Worm (Caenorhabditis elegans) whole organism, L4 larva: ENCODE measurements around the gene gly-12.
A peak's percentile ranks its signal among the peaks of the same experiment; 100 is the strongest.

Experiments
- F10B5.3 ChIP-seq: sonication (generic microtip); optimal IDR thresholded peaks from 2 replicates; lab custom pipeline; 2016; ENCODE audit warnings: mild to moderate bottlenecking, missing genetic modification characterization, missing compliant biosample characterization
- Y48G9A.11 ChIP-seq: fragments of 200-800 bp; sonication (Bioruptor generic); IDR thresholded peaks from 2 replicates; pipeline ENCODE4 v1.3.6; 2022; ENCODE audit warnings: missing genetic modification reagents, missing genetic modification characterization, missing compliant biosample characterization
- ZK337.2 ChIP-seq: fragments of 200-800 bp; sonication (Bioruptor generic); IDR thresholded peaks from 2 replicates; pipeline ENCODE4 v1.3.6; 2022; ENCODE audit warnings: missing genetic modification reagents, missing genetic modification characterization, missing compliant biosample characterization
- ZK546.5 ChIP-seq, 2 experiments: sonication (generic microtip); optimal IDR thresholded peaks; 2 replicates each; lab custom pipeline; 2017; ENCODE audit warnings: missing biosample characterization in 2 of 2, missing genetic modification characterization in 2 of 2
- attf-4 ChIP-seq: sonication (generic microtip); optimal IDR thresholded peaks from 3 replicates; lab custom pipeline; 2017; ENCODE audit warnings: missing biosample characterization, missing genetic modification characterization
- ceh-44 ChIP-seq: fragments of 200-800 bp; sonication (Bioruptor generic); IDR thresholded peaks from 2 replicates; pipeline ENCODE4 v1.3.6; 2022; ENCODE audit warnings: missing genetic modification reagents, missing genetic modification characterization, missing compliant biosample characterization
- ces-1 ChIP-seq: fragments of 150-350 bp; sonication (generic microtip); optimal IDR thresholded peaks from 4 replicates; lab custom pipeline; 2014; ENCODE audit warnings: missing biosample characterization, missing genetic modification reagents, missing genetic modification characterization
- ctbp-1 ChIP-seq: fragments of 200-800 bp; sonication (Bioruptor generic); IDR thresholded peaks from 2 replicates; pipeline ENCODE4 v1.3.6; 2022; ENCODE audit warnings: missing genetic modification reagents, missing genetic modification characterization, missing compliant biosample characterization
- daf-12 ChIP-seq: fragments of 150-350 bp; optimal IDR thresholded peaks from 2 replicates; lab custom pipeline; 2014; ENCODE audit warnings: missing biosample characterization, missing genetic modification reagents, missing genetic modification characterization
- daf-16 ChIP-seq, 3 experiments: sonication (generic microtip); optimal IDR thresholded peaks; 2 replicates each; lab custom pipeline; 2016 to 2017; ENCODE audit warnings: missing genetic modification characterization in 3 of 3, missing genetic modification reagents in 3 of 3, mild to moderate bottlenecking in 2 of 3, missing compliant biosample characterization in 2 of 3, missing biosample characterization in 1 of 3, moderate library complexity in 1 of 3
- daf-8 ChIP-seq: fragments of 200-800 bp; sonication (Bioruptor generic); IDR thresholded peaks from 2 replicates; pipeline ENCODE4 v1.3.6; 2022; ENCODE audit warnings: missing genetic modification characterization, missing compliant biosample characterization
- dmd-6 ChIP-seq: fragments of 200-800 bp; sonication (Bioruptor generic); IDR thresholded peaks from 2 replicates; pipeline ENCODE4 v1.3.6; 2022; ENCODE audit warnings: missing genetic modification reagents, missing genetic modification characterization, missing compliant biosample characterization
- dmd-8 ChIP-seq: fragments of 200-800 bp; sonication (Bioruptor generic); IDR thresholded peaks from 2 replicates; pipeline ENCODE4 v1.3.6; 2022; ENCODE audit warnings: missing genetic modification characterization, missing compliant biosample characterization
- dpl-1 ChIP-seq: fragments of 150-350 bp; optimal IDR thresholded peaks from 2 replicates; lab custom pipeline; 2014; ENCODE audit warnings: missing biosample characterization, missing genetic modification reagents, missing genetic modification characterization
- fkh-10 ChIP-seq: fragments of 150-350 bp; optimal IDR thresholded peaks from 2 replicates; lab custom pipeline; 2014; ENCODE audit warnings: missing biosample characterization, missing genetic modification reagents, missing genetic modification characterization
- hif-1 ChIP-seq, 2 experiments: sonication (generic microtip); optimal IDR thresholded peaks; 2 replicates each; lab custom pipeline; 2016 to 2017; ENCODE audit warnings: missing compliant biosample characterization in 2 of 2, missing genetic modification characterization in 2 of 2, missing genetic modification reagents in 2 of 2, missing genotype in 2 of 2, mild to moderate bottlenecking in 1 of 2
- hlh-11 ChIP-seq: fragments of 200-800 bp; sonication (Bioruptor generic); optimal IDR thresholded peaks from 2 replicates; lab custom pipeline; 2018; ENCODE audit warnings: mild to moderate bottlenecking, missing genetic modification characterization, missing compliant biosample characterization
- hlh-30 ChIP-seq: sonication (generic microtip); optimal IDR thresholded peaks from 2 replicates; lab custom pipeline; 2017; ENCODE audit warnings: antibody characterized with exemption, mild to moderate bottlenecking, missing genetic modification characterization, missing compliant biosample characterization; ENCODE audit not compliant: insufficient read depth
- hmg-1.1 ChIP-seq: fragments of 200-800 bp; sonication (Bioruptor generic); IDR thresholded peaks from 2 replicates; pipeline ENCODE4 v1.3.6; 2022; ENCODE audit warnings: missing genetic modification reagents, missing genetic modification characterization, missing compliant biosample characterization
- jun-1 ChIP-seq: fragments of 150-350 bp; optimal IDR thresholded peaks from 2 replicates; lab custom pipeline; 2014; ENCODE audit warnings: missing biosample characterization, missing genetic modification reagents, missing genetic modification characterization
- madf-9 ChIP-seq: fragments of 200-800 bp; sonication (Bioruptor generic); conservative IDR thresholded peaks from 2 replicates; pipeline ENCODE4 v1.3.6; 2022; ENCODE audit warnings: missing genetic modification reagents, missing genetic modification characterization, missing compliant biosample characterization
- mdl-1 ChIP-seq, 2 experiments: fragments of 150-350 bp in 1 of 2; sonication (generic microtip) in 1 of 2; optimal IDR thresholded peaks; 2 replicates each; lab custom pipeline; 2014 to 2017; ENCODE audit warnings: missing biosample characterization in 2 of 2, missing genetic modification characterization in 2 of 2
- mdt-29 ChIP-seq: fragments of 200-800 bp; sonication (Bioruptor generic); IDR thresholded peaks from 2 replicates; pipeline ENCODE4 v1.3.6; 2022; ENCODE audit warnings: missing genetic modification reagents, missing genetic modification characterization, missing compliant biosample characterization
- mep-1 ChIP-seq: fragments of 150-350 bp; sonication (generic microtip); optimal IDR thresholded peaks from 3 replicates; lab custom pipeline; 2014; ENCODE audit warnings: missing biosample characterization, missing genetic modification characterization
- mes-2 ChIP-seq: sonication (generic microtip); optimal IDR thresholded peaks from 2 replicates; lab custom pipeline; 2016; ENCODE audit warnings: missing genotype, mild to moderate bottlenecking, missing genetic modification characterization, missing compliant biosample characterization; ENCODE audit not compliant: poor library complexity, severe bottlenecking
- mxl-2 ChIP-seq: fragments of 200-800 bp; sonication (Bioruptor generic); conservative IDR thresholded peaks from 2 replicates; pipeline ENCODE4 v1.3.6; 2022; ENCODE audit warnings: missing genetic modification reagents, missing genetic modification characterization, missing compliant biosample characterization
- mxl-3 ChIP-seq: fragments of 200-800 bp; sonication (Bioruptor generic); optimal IDR thresholded peaks from 2 replicates; lab custom pipeline; 2018; ENCODE audit warnings: mild to moderate bottlenecking, missing genetic modification characterization, missing compliant biosample characterization
- nhr-102 ChIP-seq: sonication (generic microtip); optimal IDR thresholded peaks from 2 replicates; lab custom pipeline; 2016; ENCODE audit warnings: mild to moderate bottlenecking, missing genetic modification characterization, moderate library complexity, missing compliant biosample characterization
- nhr-11 ChIP-seq: fragments of 150-350 bp; optimal IDR thresholded peaks from 2 replicates; lab custom pipeline; 2014; ENCODE audit warnings: missing biosample characterization, missing genetic modification characterization
- nhr-28 ChIP-seq: fragments of 150-350 bp; optimal IDR thresholded peaks from 2 replicates; lab custom pipeline; 2014; ENCODE audit warnings: missing biosample characterization, missing genetic modification characterization
- nhr-48 ChIP-seq: sonication (generic microtip); optimal IDR thresholded peaks from 2 replicates; lab custom pipeline; 2016; ENCODE audit warnings: mild to moderate bottlenecking, missing genetic modification characterization, missing compliant biosample characterization
- nhr-6 ChIP-seq: fragments of 150-350 bp; optimal IDR thresholded peaks from 2 replicates; lab custom pipeline; 2014; ENCODE audit warnings: missing biosample characterization, missing genetic modification characterization
- pqm-1 ChIP-seq: sonication (generic microtip); optimal IDR thresholded peaks from 2 replicates; lab custom pipeline; 2017; ENCODE audit warnings: missing biosample characterization, missing genetic modification characterization
- rbr-2 ChIP-seq: sonication (generic microtip); optimal IDR thresholded peaks from 2 replicates; lab custom pipeline; 2016; ENCODE audit warnings: missing genotype, missing genetic modification characterization, missing compliant biosample characterization
- set-16 ChIP-seq: fragments of 200-800 bp; sonication (Bioruptor generic); IDR thresholded peaks from 2 replicates; pipeline ENCODE4 v1.3.6; 2022; ENCODE audit warnings: missing genetic modification reagents, missing genetic modification characterization, missing compliant biosample characterization
- snpc-1.2 ChIP-seq: fragments of 200-800 bp; sonication (Bioruptor generic); IDR thresholded peaks from 2 replicates; pipeline ENCODE4 v1.3.6; 2022; ENCODE audit warnings: missing genetic modification reagents, missing genetic modification characterization, missing compliant biosample characterization
- unc-130 ChIP-seq: sonication (generic microtip); optimal IDR thresholded peaks from 2 replicates; lab custom pipeline; 2016; ENCODE audit warnings: missing genetic modification reagents, missing genetic modification characterization, missing compliant biosample characterization
- unc-62 ChIP-seq, 3 experiments: fragments of 150-350 bp in 1 of 3; sonication (generic microtip); optimal IDR thresholded peaks in 2 of 3; peaks in 1 of 3; 1 replicate in 1 of 3; 2 replicates in 2 of 3; lab custom pipeline; 2014 to 2017; ENCODE audit warnings: missing biosample characterization in 3 of 3, missing genetic modification characterization in 3 of 3, missing genetic modification reagents in 3 of 3, missing genotype in 1 of 3

The gly-12 gene

ce11 chrX:7474968-7475433 lies 10.7 kb upstream of the gly-12 start, which contains the start of gene coh-1 (continued):
- TF ChIP-seq pqm-1 = no peak
- TF ChIP-seq mdl-1 (tag; optimal IDR thresholded peaks at IDR 0.05; lab: Kevin White, UChicago) = no peak
- no peak for TF ChIP-seq ZK337.2
- TF ChIP-seq unc-130 (GFP tag; lab: Kevin White, UChicago) = no peak
- TF ChIP-seq nhr-48 (tag; lab: Kevin White, UChicago) = no peak
- TF ChIP-seq mxl-2 (GFP tag; lab: Robert Waterston, UW) = no peak
- no peak for TF ChIP-seq ctbp-1 (GFP tag; lab: Robert Waterston, UW)
- TF ChIP-seq mdt-29 = no peak
- no peak for TF ChIP-seq ZK546.5 (tag; optimal IDR thresholded peaks at IDR 0.05; lab: Kevin White, UChicago)
- TF ChIP-seq, all 104 proteins: peak for 16

ce11 chrX:7478476-7478875 lies 7.2 kb upstream of the gly-12 start:
- TF ChIP-seq nhr-102 (tag; lab: Kevin White, UChicago) (no peak), hlh-30 (tag; lab: Kevin White, UChicago) (peak; percentile 88), mes-2 (peak; percentile 56), rbr-2 (tag; lab: Kevin White, UChicago) (peak; percentile 58), mdl-1 (tag; optimal IDR thresholded peaks at IDR 0.05; lab: Kevin White, UChicago) (peak; percentile 2 to 75), nhr-11 (tag; lab: Kevin White, UChicago) (peak; percentile 43), daf-12 (tag; lab: Kevin White, UChicago) (no peak), attf-4 (tag; lab: Kevin White, UChicago) (no peak), jun-1 (tag; lab: Kevin White, UChicago) (no peak), ctbp-1 (GFP tag; lab: Robert Waterston, UW) (0 out of 2 replicates have a peak, but pooled peaks have one; percentile 17), nhr-6 (tag; lab: Kevin White, UChicago) (peak; percentile 40), mxl-3 (peak; percentile 91), daf-8 (no peak), ces-1 (GFP tag; lab: Kevin White, UChicago) (no peak), set-16 (0 out of 2 replicates have a peak, but pooled peaks have one; percentile 18), mep-1 (tag; lab: Kevin White, UChicago) (peak; percentile 58), ceh-44 (peak; percentile 3; the same call in 1 of the 2 replicates), dmd-6 (GFP tag; lab: Robert Waterston, UW) (peak; percentile 37; the same call in 1 of the 2 replicates), nhr-48 (tag; lab: Kevin White, UChicago) (no peak), hmg-1.1 (GFP tag; lab: Robert Waterston, UW) (peak; percentile 62), madf-9 (0 out of 2 replicates have a peak, but pooled peaks have one; percentile 2), mdt-29 (0 out of 2 replicates have a peak, but pooled peaks have one; percentile 16), dpl-1 (GFP tag; lab: Kevin White, UChicago) (no peak), nhr-28 (tag; lab: Kevin White, UChicago) (peak; percentile 42), daf-16 (GFP tag; optimal IDR thresholded peaks at IDR 0.05; lab: Kevin White, UChicago) (peak in 1 of 2 experiments; percentile 1), daf-16 (tag; optimal IDR thresholded peaks at IDR 0.05; lab: Kevin White, UChicago) (peak; percentile 47), unc-62 (GFP tag; optimal IDR thresholded peaks at IDR 0.05 in 1 of 2; lab: Kevin White, UChicago) (peak in 1 of 2 experiments; percentile 91), unc-62 (tag; optimal IDR thresholded peaks at IDR 0.05; lab: Kevin White, UChicago) (no peak), fkh-10 (peak; percentile 26), hif-1 (tag; optimal IDR thresholded peaks at IDR 0.05; lab: Kevin White, UChicago) (peak in 1 of 2 experiments; percentile 38), hlh-11 (peak; percentile 59)

- TF ChIP-seq dmd-8 (GFP tag; lab: Robert Waterston, UW) (no peak), nhr-48 (tag; lab: Kevin White, UChicago) (no peak), Y48G9A.11 (GFP tag; lab: Robert Waterston, UW) (no peak), snpc-1.2 (GFP tag; lab: Robert Waterston, UW) (no peak), F10B5.3 (tag; lab: Kevin White, UChicago) (no peak), hlh-11 (no peak)
Observed at ce11 chrX:7478948-7479347, 6.7 kb upstream of the gly-12 start, which contains the start of gene mek-1. Gene mek-1 (plus strand): TSS chrX:7479248.
